Worm (Caenorhabditis elegans) whole organism, L4/young adult: ENCODE data around the gene vhp-1.

Experiments used
- dao-5 ChIP-seq: sonication (generic microtip); optimal IDR thresholded peaks from 2 replicates; lab custom pipeline; 2016; ENCODE audit warnings: missing genotype, missing genetic modification characterization, moderate library complexity, missing compliant biosample characterization
- him-1 ChIP-seq: sonication (generic microtip); optimal IDR thresholded peaks from 2 replicates; lab custom pipeline; 2016; ENCODE audit warnings: missing genotype, missing genetic modification reagents, missing genetic modification characterization, missing compliant biosample characterization

DNA sequence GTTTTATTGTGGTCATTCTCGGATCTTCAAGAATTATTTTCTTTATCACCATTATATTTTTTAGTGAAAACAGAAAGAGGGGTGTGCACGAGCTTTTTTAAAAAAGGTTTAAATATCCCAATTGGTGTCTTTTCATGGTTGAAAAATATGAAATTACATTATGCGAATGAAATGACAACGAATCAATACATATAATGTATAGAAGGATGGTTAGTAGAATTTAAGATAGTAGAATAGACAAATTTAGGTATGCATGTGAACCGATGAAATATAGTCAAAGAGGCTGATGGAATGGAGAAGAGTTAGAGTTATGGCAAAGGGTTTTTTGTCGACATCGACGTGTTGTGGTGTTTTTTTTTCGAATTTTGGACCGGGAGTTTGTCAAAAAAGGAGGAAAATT, 41.4 kb downstream of the vhp-1 start:
- no peak for TF ChIP-seq dao-5
- TF ChIP-seq him-1 (tag; lab: Kevin White, UChicago): no peak
